Worm (Caenorhabditis elegans): ENCODE data around the gene skr-12.
"Not testable (repeated sequence)": the region's sequence is repeated elsewhere in the genome, so short reads cannot be mapped to it uniquely, and the experiment has no call there.

skr-12 gene

DNA sequence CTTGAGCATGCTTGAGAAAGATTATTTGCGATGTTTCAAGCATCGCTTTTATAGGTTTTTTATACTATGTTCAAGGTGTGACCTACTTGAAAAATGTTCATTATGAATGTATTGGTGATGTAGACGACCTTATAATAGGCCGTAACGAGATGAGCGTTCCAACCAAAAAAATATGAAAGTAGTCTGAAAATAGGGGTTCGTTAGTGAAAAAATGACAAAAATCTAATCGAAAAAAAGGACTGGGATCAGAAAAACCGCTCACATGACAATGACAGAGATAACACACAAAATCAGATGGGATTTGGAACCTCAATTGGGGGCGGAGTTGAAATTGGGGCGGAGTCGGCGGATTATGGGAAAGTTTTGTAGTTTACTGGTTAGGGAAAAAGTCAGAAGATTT is 16.2 kb upstream of the skr-12 start, which contains the start of gene Y116A8C.40:
Gene Y116A8C.40, minus strand, starts transcription at position 101 of the 400 bp plus-strand sequence.
- TF ChIP-seq nhr-102 (tag; optimal IDR thresholded peaks at IDR 0.05) = no peak
- no peak for TF ChIP-seq tag-97 (GFP tag; IDR thresholded peaks at IDR 0.05)
- TF ChIP-seq spr-3 (GFP tag; optimal IDR thresholded peaks at IDR 0.05) = no peak
- no peak for TF ChIP-seq ama-1 (optimal IDR thresholded peaks at IDR 0.05)
- no peak for TF ChIP-seq T26A8.4 (GFP tag; IDR thresholded peaks at IDR 0.05)
- no peak for TF ChIP-seq ceh-62 (tag; optimal IDR thresholded peaks at IDR 0.05)
- TF ChIP-seq zag-1 (tag; optimal IDR thresholded peaks at IDR 0.05) = no peak
- TF ChIP-seq zip-11 (GFP tag; IDR thresholded peaks at IDR 0.05) = no peak
- TF ChIP-seq nhr-41 (GFP tag; IDR thresholded peaks at IDR 0.05) = no peak
- no peak for TF ChIP-seq php-3 (GFP tag; IDR thresholded peaks at IDR 0.05)
- TF ChIP-seq attf-4 (tag; optimal IDR thresholded peaks at IDR 0.05) = no peak
- TF ChIP-seq skn-1 (tag; optimal IDR thresholded peaks at IDR 0.05) = no peak
- TF ChIP-seq mxl-2 (GFP tag; conservative IDR thresholded peaks at IDR 0.05) = no peak
- TF ChIP-seq mes-2 (tag; optimal IDR thresholded peaks at IDR 0.05; ENCODE audit: poor library complexity, severe bottlenecking) = no peak
- TF ChIP-seq egl-27 (tag; optimal IDR thresholded peaks at IDR 0.05) = no peak
- TF ChIP-seq unc-39 (tag; optimal IDR thresholded peaks at IDR 0.05) = no peak
- no peak for TF ChIP-seq lim-7 (GFP tag; IDR thresholded peaks at IDR 0.05)

- TF ChIP-seq ceh-28 (tag; optimal IDR thresholded peaks at IDR 0.05) (no peak), unc-62 (GFP tag; optimal IDR thresholded peaks at IDR 0.05 in 1 of 2) (peak in 1 of 2 experiments; percentile 96), unc-62 (tag; optimal IDR thresholded peaks at IDR 0.05) (no peak), hlh-11 (tag; optimal IDR thresholded peaks at IDR 0.05) (no peak), aha-1 (tag) (peak; percentile 61), nhr-41 (GFP tag; IDR thresholded peaks at IDR 0.05) (no peak)
These were observed 14.1 kb upstream of the skr-12 start for ce11 chrIV:17153002-17153401.

ce11 chrIV:17155625-17156024 is 11.4 kb upstream of the skr-12 start:
- 0 out of 2 replicates have a peak, but pooled peaks have one; percentile 51 for TF ChIP-seq snpc-1.2 (GFP tag; IDR thresholded peaks at IDR 0.05)

DNA sequence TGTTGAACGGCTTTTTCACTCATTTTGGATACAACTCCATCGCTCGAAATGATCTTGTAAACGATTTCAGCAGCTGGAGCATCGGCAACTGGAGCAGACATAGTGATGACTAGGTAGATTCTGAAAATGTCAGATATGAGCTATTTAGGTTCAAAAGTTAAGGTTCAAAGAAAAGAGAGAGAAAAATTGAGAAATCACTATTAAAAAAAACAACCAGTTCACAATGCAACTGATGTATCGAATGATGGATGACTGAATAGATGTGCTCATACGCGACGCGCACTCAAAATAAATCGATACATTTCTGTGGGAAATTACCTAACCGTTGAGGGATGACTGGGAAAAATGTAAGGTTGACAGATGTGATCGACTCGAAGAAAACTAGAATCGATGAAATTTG is 4.6 kb upstream of the skr-12 start, which contains the start of gene skr-13:
Gene skr-13, minus strand, starts transcription at position 101 of the 400 bp plus-strand sequence.
- TF ChIP-seq F44E2.7 (GFP tag; IDR thresholded peaks at IDR 0.05) (no peak), nhr-111 (GFP tag; optimal IDR thresholded peaks at IDR 0.05) (no peak), lin-29 (GFP tag; IDR thresholded peaks at IDR 0.05) (no peak), nhr-102 (tag; optimal IDR thresholded peaks at IDR 0.05) (no peak), ces-1 (GFP tag; optimal IDR thresholded peaks at IDR 0.05) (no peak), Y48G9A.11 (GFP tag; IDR thresholded peaks at IDR 0.05) (no peak), set-16 (GFP tag; IDR thresholded peaks at IDR 0.05) (no peak), ctbp-1 (GFP tag; IDR thresholded peaks at IDR 0.05) (no peak), madf-9 (GFP tag; conservative IDR thresholded peaks at IDR 0.05) (no peak), ztf-7 (tag; optimal IDR thresholded peaks at IDR 0.05) (no peak)

ce11 chrIV:17163273-17163672 is 3.8 kb upstream of the skr-12 start, which contains the start of gene skr-9:
Gene skr-9, plus strand, starts transcription at chrIV:17163573.
- TF ChIP-seq madf-5 (GFP tag; IDR thresholded peaks at IDR 0.05); saeg-2 (GFP tag; IDR thresholded peaks at IDR 0.05); ceh-32 (tag; optimal IDR thresholded peaks at IDR 0.05; ENCODE audit: poor library complexity): not testable (repeated sequence)

All from whole organism, L4 larva.